Worm (Caenorhabditis elegans) whole organism, L1 larva: ENCODE results near the gene C02B10.4.
"Not testable (repeated sequence)": the region's sequence is repeated elsewhere in the genome, so short reads cannot be mapped to it uniquely, and the experiment has no call there.

Experiments
- C16A3.4 ChIP-seq: fragments of 150-350 bp; optimal IDR thresholded peaks from 2 replicates; lab custom pipeline; 2014; ENCODE audit warnings: missing biosample characterization, missing genetic modification characterization
- alr-1 ChIP-seq: fragments of 200-800 bp; sonication (Bioruptor generic); optimal IDR thresholded peaks from 2 replicates; lab custom pipeline; 2018; ENCODE audit warnings: borderline replicate concordance, mild to moderate bottlenecking, missing genetic modification characterization, missing compliant biosample characterization
- blmp-1 ChIP-seq: fragments of 150-350 bp; optimal IDR thresholded peaks from 2 replicates; lab custom pipeline; 2014; ENCODE audit warnings: missing biosample characterization, missing genetic modification characterization
- ceh-63 ChIP-seq: fragments of 200-800 bp; sonication (Bioruptor generic); optimal IDR thresholded peaks from 2 replicates; lab custom pipeline; 2018; ENCODE audit warnings: mild to moderate bottlenecking, missing genetic modification characterization, missing compliant biosample characterization
- ceh-8 ChIP-seq: fragments of 200-800 bp; sonication (Bioruptor generic); optimal IDR thresholded peaks from 2 replicates; lab custom pipeline; 2018; ENCODE audit warnings: mild to moderate bottlenecking, missing genetic modification characterization, moderate library complexity, missing compliant biosample characterization
- ceh-82 ChIP-seq, 3 experiments: fragments of 150-350 bp in 1 of 3; sonication (generic microtip) in 2 of 3; optimal IDR thresholded peaks; 2 replicates each; lab custom pipeline; 2014 to 2017; ENCODE audit warnings: missing biosample characterization in 3 of 3, missing genetic modification characterization in 3 of 3
- ceh-90 ChIP-seq: sonication (generic microtip); optimal IDR thresholded peaks from 2 replicates; lab custom pipeline; 2016; ENCODE audit warnings: missing genetic modification characterization, missing compliant biosample characterization
- dpl-1 ChIP-seq, 3 experiments: fragments of 150-350 bp in 2 of 3; sonication (generic microtip) in 1 of 3; optimal IDR thresholded peaks; 2 replicates each; lab custom pipeline; 2014 to 2017; ENCODE audit warnings: missing biosample characterization in 3 of 3, missing genetic modification characterization in 3 of 3, missing genetic modification reagents in 3 of 3
- efl-1 ChIP-seq, 4 experiments: fragments of 150-350 bp; optimal IDR thresholded peaks in 3 of 4; peaks in 1 of 4; 1 replicate in 1 of 4; 2 replicates in 3 of 4; lab custom pipeline; 2014; ENCODE audit warnings: missing biosample characterization in 2 of 4, missing genetic modification characterization in 2 of 4, missing genetic modification reagents in 2 of 4
- elt-2 ChIP-seq: sonication (generic microtip); optimal IDR thresholded peaks from 2 replicates; lab custom pipeline; 2016; ENCODE audit warnings: missing genetic modification characterization, mild to moderate bottlenecking, inconsistent platforms, missing compliant biosample characterization, missing genetic modification reagents
- fkh-10 ChIP-seq: sonication (generic microtip); optimal IDR thresholded peaks from 2 replicates; lab custom pipeline; 2017; ENCODE audit warnings: missing biosample characterization, missing genetic modification reagents, missing genetic modification characterization
- fkh-4 ChIP-seq: sonication (generic microtip); optimal IDR thresholded peaks from 2 replicates; lab custom pipeline; 2016; ENCODE audit warnings: missing compliant biosample characterization, missing genetic modification characterization, borderline replicate concordance
- fos-1 ChIP-seq: fragments of 150-350 bp; optimal IDR thresholded peaks from 2 replicates; lab custom pipeline; 2014; ENCODE audit warnings: missing biosample characterization, missing genetic modification characterization
- hpl-2 ChIP-seq: fragments of 150-350 bp; optimal IDR thresholded peaks from 2 replicates; lab custom pipeline; 2014; ENCODE audit warnings: missing biosample characterization, missing genetic modification reagents, missing genetic modification characterization
- isw-1 ChIP-seq: fragments of 200-800 bp; sonication (Bioruptor generic); IDR thresholded peaks from 2 replicates; pipeline ENCODE4 v1.3.6; 2022; ENCODE audit warnings: missing genetic modification characterization, missing compliant biosample characterization
- jun-1 ChIP-seq: fragments of 150-350 bp; optimal IDR thresholded peaks from 2 replicates; lab custom pipeline; 2014; ENCODE audit warnings: missing biosample characterization, missing genetic modification reagents, missing genetic modification characterization
- lin-13 ChIP-seq: fragments of 150-350 bp; optimal IDR thresholded peaks from 2 replicates; lab custom pipeline; 2014; ENCODE audit warnings: missing biosample characterization, missing genetic modification reagents, missing genetic modification characterization
- lin-14 ChIP-seq: fragments of 200-800 bp; sonication (Bioruptor generic); optimal IDR thresholded peaks from 2 replicates; lab custom pipeline; 2018; ENCODE audit warnings: mild to moderate bottlenecking, missing genetic modification characterization, moderate library complexity, missing compliant biosample characterization
- lin-15B ChIP-seq: fragments of 150-350 bp; sonication (generic microtip); optimal IDR thresholded peaks from 3 replicates; lab custom pipeline; 2014; ENCODE audit warnings: missing biosample characterization, missing genetic modification characterization
- lin-35 ChIP-seq, 2 experiments: fragments of 150-350 bp; optimal IDR thresholded peaks; 2 replicates each; lab custom pipeline; 2014; ENCODE audit warnings: missing biosample characterization in 2 of 2, missing genetic modification characterization in 2 of 2, missing genetic modification reagents in 2 of 2
- lsy-2 ChIP-seq, 2 experiments: fragments of 150-350 bp; optimal IDR thresholded peaks; 2 replicates each; lab custom pipeline; 2014; ENCODE audit warnings: missing biosample characterization in 2 of 2, missing genetic modification characterization in 2 of 2
- mab-9 ChIP-seq: fragments of 200-800 bp; sonication (Bioruptor generic); IDR thresholded peaks from 2 replicates; pipeline ENCODE4 v1.3.6; 2022; ENCODE audit warnings: missing genetic modification reagents, missing genetic modification characterization, missing compliant biosample characterization
- mdl-1 ChIP-seq, 2 experiments: fragments of 150-350 bp; optimal IDR thresholded peaks; 2 replicates each; lab custom pipeline; 2014 to 2017; ENCODE audit warnings: missing biosample characterization in 2 of 2, missing genetic modification characterization in 2 of 2, inconsistent platforms in 1 of 2
- nhr-11 ChIP-seq: fragments of 150-350 bp; optimal IDR thresholded peaks from 2 replicates; lab custom pipeline; 2014; ENCODE audit warnings: missing biosample characterization, missing genetic modification characterization
- nhr-47 ChIP-seq: sonication (generic microtip); optimal IDR thresholded peaks from 2 replicates; lab custom pipeline; 2016; ENCODE audit warnings: mild to moderate bottlenecking, missing genetic modification characterization, moderate library complexity, missing compliant biosample characterization
- nhr-71 ChIP-seq: sonication (generic microtip); optimal IDR thresholded peaks from 2 replicates; lab custom pipeline; 2016; ENCODE audit warnings: mild to moderate bottlenecking, missing genetic modification characterization, moderate library complexity, missing compliant biosample characterization
- nhr-85 ChIP-seq: sonication (generic microtip); peaks from one replicate; lab custom pipeline; 2016; ENCODE audit warnings: missing genetic modification characterization, inconsistent platforms, missing compliant biosample characterization
- pag-3 ChIP-seq: sonication (generic microtip); optimal IDR thresholded peaks from 2 replicates; lab custom pipeline; 2017; ENCODE audit warnings: missing genetic modification characterization, mild to moderate bottlenecking, missing compliant biosample characterization, antibody characterized with exemption, borderline replicate concordance; ENCODE audit not compliant: insufficient read depth
- skn-1 ChIP-seq: fragments of 150-350 bp; optimal IDR thresholded peaks from 2 replicates; lab custom pipeline; 2014; ENCODE audit warnings: missing biosample characterization, missing genetic modification characterization
- snpc-4 ChIP-seq: fragments of 150-350 bp; optimal IDR thresholded peaks from 2 replicates; lab custom pipeline; 2014; ENCODE audit warnings: missing biosample characterization, missing genetic modification characterization
- sptf-1 ChIP-seq: fragments of 150-350 bp; optimal IDR thresholded peaks from 2 replicates; lab custom pipeline; 2014; ENCODE audit warnings: missing biosample characterization, missing genetic modification characterization
- sup-37 ChIP-seq: fragments of 200-800 bp; sonication (Bioruptor generic); optimal IDR thresholded peaks from 2 replicates; lab custom pipeline; 2018; ENCODE audit warnings: mild to moderate bottlenecking, missing genetic modification characterization, missing compliant biosample characterization
- swsn-7 ChIP-seq: sonication (generic microtip); optimal IDR thresholded peaks from 2 replicates; lab custom pipeline; 2016; ENCODE audit warnings: missing genetic modification characterization, missing compliant biosample characterization
- unc-130 ChIP-seq: fragments of 150-350 bp; optimal IDR thresholded peaks from 2 replicates; lab custom pipeline; 2017; ENCODE audit warnings: missing biosample characterization, missing genetic modification characterization, inconsistent platforms
- unc-62 ChIP-seq: fragments of 150-350 bp; optimal IDR thresholded peaks from 2 replicates; lab custom pipeline; 2014; ENCODE audit warnings: missing biosample characterization, missing genetic modification reagents, missing genetic modification characterization
- unc-86 ChIP-seq: sonication (generic microtip); optimal IDR thresholded peaks from 2 replicates; lab custom pipeline; 2016; ENCODE audit warnings: missing genetic modification characterization, missing compliant biosample characterization

C02B10.4 gene

ce11 chrIV:5063297-5063696 lies 28.1 kb upstream of the C02B10.4 start (continued):
- TF ChIP-seq ceh-82 (tag; optimal IDR thresholded peaks at IDR 0.05; lab: Kevin White, UChicago) (no peak), fos-1 (tag; lab: Kevin White, UChicago) (peak; percentile 18), nhr-71 (peak; percentile 43), ceh-90 (tag; lab: Kevin White, UChicago) (no peak)

ce11 chrIV:5064961-5065360 lies 26.4 kb upstream of the C02B10.4 start, which contains the start of gene msp-53:
msp-53 (minus strand) TSS chrIV:5065061.
- not testable (repeated sequence) for TF ChIP-seq nhr-47 (tag; lab: Kevin White, UChicago); alr-1 (tag; lab: Kevin White, UChicago); skn-1

- not testable (repeated sequence) for TF ChIP-seq fkh-4 (tag; lab: Kevin White, UChicago); dpl-1 (GFP tag; optimal IDR thresholded peaks at IDR 0.05; lab: Kevin White, UChicago); unc-130 (tag; lab: Kevin White, UChicago)
Observed at ce11 chrIV:5066887-5067286, 24.5 kb upstream of the C02B10.4 start, which contains the start of gene ttbk-2.2. ttbk-2.2 (minus strand) TSS chrIV:5066987.

ce11 chrIV:5068541-5068940 lies 22.8 kb upstream of the C02B10.4 start, which contains the start of the genes R13H9.6 and rmd-6:
R13H9.6 (minus strand) TSS chrIV:5068641.
rmd-6 (plus strand) TSS chrIV:5068845.
- TF ChIP-seq sptf-1 (tag; lab: Kevin White, UChicago); efl-1 (optimal IDR thresholded peaks at IDR 0.05; lab: Kevin White, UChicago); efl-1 (GFP tag; optimal IDR thresholded peaks at IDR 0.05 in 1 of 2; lab: Kevin White, UChicago); hpl-2 (GFP tag; lab: Kevin White, UChicago): not testable (repeated sequence)
- TF ChIP-seq, all 84 proteins: peak for 0; not testable (repeated sequence) for 84

- TF ChIP-seq swsn-7 (tag; lab: Kevin White, UChicago); nhr-11; mdl-1 (tag; optimal IDR thresholded peaks at IDR 0.05; lab: Kevin White, UChicago): not testable (repeated sequence)
Observed at ce11 chrIV:5070593-5070992, 20.8 kb upstream of the C02B10.4 start, which contains the start of gene C02B10.6. C02B10.6 (plus strand) TSS chrIV:5070893.

ce11 chrIV:5073836-5074235 lies 17.6 kb upstream of the C02B10.4 start:
- TF ChIP-seq blmp-1 (tag; lab: Kevin White, UChicago) (peak; percentile 36), ceh-63 (GFP tag; lab: Kevin White, UChicago) (no peak), fkh-10 (GFP tag; lab: Kevin White, UChicago) (no peak), lin-14 (GFP tag; lab: Kevin White, UChicago) (peak; percentile 61), snpc-4 (tag; lab: Kevin White, UChicago) (no peak), nhr-85 (tag; lab: Kevin White, UChicago) (peak; percentile 54), C16A3.4 (tag; lab: Kevin White, UChicago) (no peak)
- TF ChIP-seq, all 84 proteins: peak for 3

- TF ChIP-seq lin-14 (GFP tag; lab: Kevin White, UChicago) (peak; percentile 3), pag-3 (tag; lab: Kevin White, UChicago) (no peak), efl-1 (optimal IDR thresholded peaks at IDR 0.05; lab: Kevin White, UChicago) (no peak), efl-1 (GFP tag; optimal IDR thresholded peaks at IDR 0.05 in 1 of 2; lab: Kevin White, UChicago) (peak in 1 of 2 experiments; percentile 9), unc-86 (tag; lab: Kevin White, UChicago) (no peak)
Observed at ce11 chrIV:5076607-5077006, 14.8 kb upstream of the C02B10.4 start.

- TF ChIP-seq ceh-8 (GFP tag; lab: Kevin White, UChicago) (no peak), lin-15B (no peak), lin-14 (GFP tag; lab: Kevin White, UChicago) (peak; percentile 14), jun-1 (tag; lab: Kevin White, UChicago) (no peak), lsy-2 (tag; optimal IDR thresholded peaks at IDR 0.05; lab: Kevin White, UChicago) (peak in 1 of 2 experiments; percentile 10), blmp-1 (tag; lab: Kevin White, UChicago) (peak; percentile 68), elt-2 (tag; lab: Kevin White, UChicago) (no peak), lin-13 (no peak), nhr-85 (tag; lab: Kevin White, UChicago) (peak; percentile 33), unc-62 (GFP tag; lab: Kevin White, UChicago) (no peak), efl-1 (optimal IDR thresholded peaks at IDR 0.05; lab: Kevin White, UChicago) (no peak), efl-1 (GFP tag; optimal IDR thresholded peaks at IDR 0.05 in 1 of 2; lab: Kevin White, UChicago) (no peak), sup-37 (no peak), mab-9 (GFP tag; lab: Robert Waterston, UW) (no peak), isw-1 (GFP tag; lab: Robert Waterston, UW) (no peak), lin-35 (GFP tag; optimal IDR thresholded peaks at IDR 0.05; lab: Kevin White, UChicago) (no peak)
Observed at ce11 chrIV:5077918-5078317, 13.5 kb upstream of the C02B10.4 start.
